Fruit fly (Drosophila melanogaster) whole organism, adult: ENCODE measurements around the gene Jhbp3.

Experiments used
- CG12768 ChIP-seq: fragments of 200-800 bp; sonication (Bioruptor generic); optimal IDR thresholded peaks from 2 replicates; lab custom pipeline; 2017; ENCODE audit warnings: missing biosample characterization, missing genetic modification characterization, mild to moderate bottlenecking, moderate library complexity, missing genetic modification reagents
- CG1620 ChIP-seq: fragments of 200-800 bp; sonication (Bioruptor generic); optimal IDR thresholded peaks from 2 replicates; lab custom pipeline; 2016; ENCODE audit warnings: missing biosample characterization, missing genetic modification characterization
- CG33017 ChIP-seq: fragments of 200-800 bp; sonication (Bioruptor generic); optimal IDR thresholded peaks from 2 replicates; lab custom pipeline; 2018; ENCODE audit warnings: missing biosample characterization, mild to moderate bottlenecking, missing genetic modification characterization, moderate library complexity
- CG5204 ChIP-seq: fragments of 200-800 bp; sonication (Bioruptor generic); optimal IDR thresholded peaks from 2 replicates; lab custom pipeline; 2016; ENCODE audit warnings: missing biosample characterization, missing genetic modification characterization
- CG7101 ChIP-seq: fragments of 200-800 bp; sonication (Bioruptor generic); optimal IDR thresholded peaks from 2 replicates; lab custom pipeline; 2018; ENCODE audit warnings: missing biosample characterization, mild to moderate bottlenecking, missing genetic modification characterization, moderate library complexity
- Hr96 ChIP-seq: fragments of 200-800 bp; sonication (Bioruptor generic); optimal IDR thresholded peaks from 2 replicates; lab custom pipeline; 2016; ENCODE audit warnings: missing biosample characterization, missing genetic modification characterization
- Mnt ChIP-seq: fragments of 200-800 bp; sonication (Bioruptor generic); optimal IDR thresholded peaks from 2 replicates; lab custom pipeline; 2016; ENCODE audit warnings: missing biosample characterization, mild to moderate bottlenecking, missing genetic modification characterization
- kay ChIP-seq: fragments of 200-800 bp; sonication (Bioruptor generic); peaks from one replicate; lab custom pipeline; 2016; ENCODE audit warnings: missing biosample characterization, missing genetic modification characterization, borderline replicate concordance
- tj ChIP-seq: fragments of 200-800 bp; sonication (Bioruptor generic); optimal IDR thresholded peaks from 3 replicates; lab custom pipeline; 2017; ENCODE audit warnings: missing biosample characterization, mild to moderate bottlenecking, missing genetic modification characterization, moderate library complexity

DNA sequence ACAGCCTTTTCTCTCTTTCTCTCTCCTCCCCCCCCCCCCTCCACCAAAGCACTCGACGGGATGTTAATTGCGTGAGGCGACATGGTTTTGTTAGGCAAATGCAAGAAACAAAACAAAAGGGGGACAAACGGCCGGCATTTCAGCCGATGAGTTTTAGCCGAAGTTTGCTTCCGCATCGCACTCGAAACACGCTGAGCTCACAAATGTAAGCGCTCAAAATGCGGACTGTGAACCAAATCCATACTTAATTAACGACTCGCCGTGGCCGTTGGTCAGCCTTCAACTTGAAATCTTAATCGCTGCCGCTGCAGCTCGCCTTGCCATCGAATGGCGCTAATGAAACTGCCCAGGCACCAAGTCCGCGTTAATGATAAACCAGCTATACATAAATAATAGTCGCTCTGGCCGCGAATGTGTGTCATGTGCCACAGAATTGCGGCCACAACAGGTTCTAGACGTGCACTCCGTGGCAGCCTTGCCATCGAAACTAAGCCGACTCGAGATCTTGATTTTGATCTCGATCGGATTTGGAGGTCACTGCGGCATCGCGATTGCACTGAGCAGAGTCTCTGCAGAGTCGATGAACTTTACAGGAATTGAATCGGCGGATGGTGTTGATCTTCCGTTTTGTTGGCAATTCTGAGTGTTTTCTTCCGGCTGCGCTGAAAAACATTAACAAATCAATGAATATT lies 11.3 kb upstream of the Jhbp3 start:
- TF ChIP-seq kay (GFP tag; lab: Kevin White, UChicago) (no peak), CG7101 (tag; lab: Kevin White, UChicago) (no peak), CG5204 (GFP tag; lab: Kevin White, UChicago) (no peak), Hr96 (GFP tag; lab: Kevin White, UChicago) (no peak), Mnt (no peak), CG33017 (no peak), CG1620 (GFP tag; lab: Kevin White, UChicago) (no peak), tj (GFP tag; lab: Kevin White, UChicago) (no peak), CG12768 (no peak)
